Worm (Caenorhabditis elegans): ENCODE results near the gene Y116A8C.9.

Y116A8C.9 gene

ce11 chrIV:16946746-16947145 lies at the start of gene Y116A8C.9, which contains the start of gene arf-6 (continued):
- TF ChIP-seq fkh-10 (GFP tag; optimal IDR thresholded peaks at IDR 0.05) (no peak), T23F11.4 (GFP tag; optimal IDR thresholded peaks at IDR 0.05) (peak; percentile 54), pha-4 (tag; optimal IDR thresholded peaks at IDR 0.05) (no peak), ttx-3 (tag; optimal IDR thresholded peaks at IDR 0.05) (peak; percentile 68), C38D4.7 (GFP tag; optimal IDR thresholded peaks at IDR 0.05) (peak; percentile 62), elt-2 (tag; optimal IDR thresholded peaks at IDR 0.05) (peak; percentile 75), nfya-1 (tag; optimal IDR thresholded peaks at IDR 0.05) (peak; percentile 55), F13H6.1 (tag; optimal IDR thresholded peaks at IDR 0.05) (peak; percentile 35), pha-2 (tag; optimal IDR thresholded peaks at IDR 0.05) (no peak), ama-1 (optimal IDR thresholded peaks at IDR 0.05) (no peak), ahr-1 (tag; optimal IDR thresholded peaks at IDR 0.05) (peak; percentile 62), unc-86 (tag; optimal IDR thresholded peaks at IDR 0.05) (peak; percentile 69), nhr-11 (tag; optimal IDR thresholded peaks at IDR 0.05) (no peak), nhr-232 (tag; optimal IDR thresholded peaks at IDR 0.05) (no peak), eyg-1 (tag; optimal IDR thresholded peaks at IDR 0.05) (no peak), pax-1 (tag; optimal IDR thresholded peaks at IDR 0.05) (no peak)

- TF ChIP-seq nhr-232 (tag; optimal IDR thresholded peaks at IDR 0.05) (no peak), ceh-22 (tag; optimal IDR thresholded peaks at IDR 0.05) (no peak), madf-2 (tag; optimal IDR thresholded peaks at IDR 0.05) (no peak), hlh-8 (tag; optimal IDR thresholded peaks at IDR 0.05) (peak; percentile 65), ahr-1 (tag; optimal IDR thresholded peaks at IDR 0.05) (peak; percentile 31), npax-4 (tag; optimal IDR thresholded peaks at IDR 0.05) (no peak), ceh-31 (tag; optimal IDR thresholded peaks at IDR 0.05) (peak; percentile 97), C08G9.2 (tag; optimal IDR thresholded peaks at IDR 0.05) (peak; percentile 97), pax-1 (tag; optimal IDR thresholded peaks at IDR 0.05) (no peak), elt-4 (tag; optimal IDR thresholded peaks at IDR 0.05) (no peak), ceh-14 (tag; optimal IDR thresholded peaks at IDR 0.05) (peak; percentile 71), hlh-30 (tag; optimal IDR thresholded peaks at IDR 0.05; ENCODE audit: insufficient read depth) (no peak), K02D7.2 (tag; optimal IDR thresholded peaks at IDR 0.05) (no peak), ceh-9 (tag; optimal IDR thresholded peaks at IDR 0.05) (no peak), hlh-15 (tag; optimal IDR thresholded peaks at IDR 0.05) (peak; percentile 19), ceh-24 (tag; optimal IDR thresholded peaks at IDR 0.05) (no peak), fkh-10 (GFP tag; optimal IDR thresholded peaks at IDR 0.05) (no peak), dmd-4 (tag; optimal IDR thresholded peaks at IDR 0.05; ENCODE audit: borderline replicate concordance) (peak; percentile 54), ceh-6 (GFP tag; optimal IDR thresholded peaks at IDR 0.05) (no peak), pha-2 (tag; optimal IDR thresholded peaks at IDR 0.05) (peak; percentile 6), elt-2 (tag; optimal IDR thresholded peaks at IDR 0.05) (peak; percentile 55), odd-2 (tag; optimal IDR thresholded peaks at IDR 0.05) (no peak), T23F11.4 (GFP tag; optimal IDR thresholded peaks at IDR 0.05) (no peak), ets-4 (tag; optimal IDR thresholded peaks at IDR 0.05) (peak; percentile 92), mec-3 (tag; optimal IDR thresholded peaks at IDR 0.05; ENCODE audit: borderline replicate concordance) (peak; percentile 70), tbx-2 (tag; optimal IDR thresholded peaks at IDR 0.05) (peak; percentile 84), K09A11.1 (tag; optimal IDR thresholded peaks at IDR 0.05; ENCODE audit: insufficient read depth) (no peak), ceh-18 (tag; optimal IDR thresholded peaks at IDR 0.05) (peak; percentile 38), rnt-1 (tag; optimal IDR thresholded peaks at IDR 0.05) (peak; percentile 57), zip-5 (tag; optimal IDR thresholded peaks at IDR 0.05) (peak; percentile 71), fkh-6 (tag; optimal IDR thresholded peaks at IDR 0.05) (no peak), ref-2 (tag; optimal IDR thresholded peaks at IDR 0.05) (no peak), ama-1 (optimal IDR thresholded peaks at IDR 0.05) (no peak), lin-11 (tag; optimal IDR thresholded peaks at IDR 0.05) (no peak), ceh-48 (tag; optimal IDR thresholded peaks at IDR 0.05) (no peak), pag-3 (tag; optimal IDR thresholded peaks at IDR 0.05; ENCODE audit: borderline replicate concordance) (no peak), unc-3 (GFP tag; conservative IDR thresholded peaks at IDR 0.05) (0 out of 2 replicates have a peak, but pooled peaks have one; percentile 15), unc-3 (tag; optimal IDR thresholded peaks at IDR 0.05) (no peak), gmeb-2 (tag; optimal IDR thresholded peaks at IDR 0.05) (no peak), syd-9 (tag; optimal IDR thresholded peaks at IDR 0.05) (no peak), ttx-3 (tag; optimal IDR thresholded peaks at IDR 0.05) (no peak), eyg-1 (tag; optimal IDR thresholded peaks at IDR 0.05) (no peak), sox-4 (tag; optimal IDR thresholded peaks at IDR 0.05) (no peak), ceh-19 (GFP tag; optimal IDR thresholded peaks at IDR 0.05) (no peak), fax-1 (tag; optimal IDR thresholded peaks at IDR 0.05) (no peak)
Measured at ce11 chrIV:16995425-16995824, 48.8 kb upstream of the Y116A8C.9 start, which contains the start of gene rom-4. Gene rom-4, plus strand, starts transcription at chrIV:16995822.
